Fruit fly (Drosophila melanogaster) whole organism, embryonic: Measurements from ENCODE around the gene CG13054.

Experiments used
- Abd-B ChIP-seq: fragments of 200-800 bp; sonication (Bioruptor generic); optimal IDR thresholded peaks from 2 replicates; lab custom pipeline; 2018; ENCODE audit warnings: missing biosample characterization, mild to moderate bottlenecking, missing genetic modification characterization, moderate library complexity
- Bteb2 ChIP-seq: fragments of 200-800 bp; sonication (Bioruptor generic); optimal IDR thresholded peaks from 2 replicates; lab custom pipeline; 2016; ENCODE audit warnings: missing biosample characterization, missing genetic modification characterization
- CG10209 ChIP-seq: fragments of 200-800 bp; sonication (Bioruptor generic); optimal IDR thresholded peaks from 3 replicates; lab custom pipeline; 2017; ENCODE audit warnings: missing biosample characterization, mild to moderate bottlenecking, missing genetic modification characterization, missing genetic modification reagents
- CG10321 ChIP-seq: fragments of 200-800 bp; sonication (Bioruptor generic); IDR thresholded peaks from 2 replicates; pipeline ENCODE4 v1.3.6; 2022; ENCODE audit warnings: missing biosample characterization, missing genetic modification characterization
- CG11560 ChIP-seq: fragments of 200-800 bp; sonication (Bioruptor generic); IDR thresholded peaks from 3 replicates; pipeline ENCODE4 v1.3.6; 2022; ENCODE audit warnings: missing biosample characterization, missing genetic modification characterization
- CG12942 ChIP-seq: fragments of 200-800 bp; sonication (Bioruptor generic); optimal IDR thresholded peaks from 3 replicates; lab custom pipeline; 2016; ENCODE audit warnings: missing biosample characterization, missing genetic modification characterization
- CG17829 ChIP-seq: fragments of 200-800 bp; optimal IDR thresholded peaks from 2 replicates; lab custom pipeline; 2019; ENCODE audit warnings: missing biosample characterization, mild to moderate bottlenecking, missing genetic modification characterization, moderate library complexity
- CG1832 ChIP-seq: fragments of 200-800 bp; sonication (Bioruptor generic); optimal IDR thresholded peaks from 2 replicates; lab custom pipeline; 2017; ENCODE audit warnings: missing biosample characterization, mild to moderate bottlenecking, missing genetic modification characterization, inconsistent platforms
- CG2712 ChIP-seq: fragments of 200-800 bp; optimal IDR thresholded peaks from 3 replicates; lab custom pipeline; 2019; ENCODE audit warnings: missing biosample characterization, mild to moderate bottlenecking, missing genetic modification characterization, moderate library complexity
- CG3281 ChIP-seq: fragments of 200-800 bp; sonication (Bioruptor generic); optimal IDR thresholded peaks from 3 replicates; lab custom pipeline; 2017; ENCODE audit warnings: missing biosample characterization, mild to moderate bottlenecking, missing genetic modification characterization
- CG33213 ChIP-seq: fragments of 200-800 bp; sonication (Bioruptor generic); optimal IDR thresholded peaks from 3 replicates; lab custom pipeline; 2016; ENCODE audit warnings: missing biosample characterization, missing genetic modification characterization
- CG34422 ChIP-seq: fragments of 200-800 bp; sonication (Bioruptor generic); IDR thresholded peaks from 3 replicates; pipeline ENCODE4 v1.3.6; 2022; ENCODE audit warnings: missing biosample characterization, missing genetic modification characterization
- CG4328 ChIP-seq: fragments of 200-800 bp; sonication (Bioruptor generic); optimal IDR thresholded peaks from 3 replicates; lab custom pipeline; 2017; ENCODE audit warnings: missing biosample characterization, missing genetic modification reagents, missing genetic modification characterization
- CG4730 ChIP-seq: fragments of 200-800 bp; sonication (Bioruptor generic); IDR thresholded peaks from 2 replicates; pipeline ENCODE4 v1.3.6; 2022; ENCODE audit warnings: missing biosample characterization, missing genetic modification characterization
- CG8765 ChIP-seq: fragments of 200-800 bp; sonication (Bioruptor generic); IDR thresholded peaks from 2 replicates; pipeline ENCODE4 v1.3.6; 2022; ENCODE audit warnings: missing biosample characterization, missing genetic modification characterization
- CG9797 ChIP-seq: fragments of 200-800 bp; sonication (Bioruptor generic); optimal IDR thresholded peaks from 3 replicates; lab custom pipeline; 2018; ENCODE audit warnings: missing biosample characterization, mild to moderate bottlenecking, missing genetic modification characterization
- CoRest ChIP-seq: fragments of 200-800 bp; sonication (Bioruptor generic); optimal IDR thresholded peaks from 3 replicates; lab custom pipeline; 2018; ENCODE audit warnings: missing biosample characterization, mild to moderate bottlenecking, missing genetic modification characterization, moderate library complexity
- D19B ChIP-seq: fragments of 200-800 bp; sonication (Bioruptor generic); optimal IDR thresholded peaks from 2 replicates; lab custom pipeline; 2017; ENCODE audit warnings: missing biosample characterization, mild to moderate bottlenecking, missing genetic modification characterization
- Dref ChIP-seq: fragments of 200-800 bp; sonication (Bioruptor generic); IDR thresholded peaks from 2 replicates; pipeline ENCODE4 v1.3.6; 2022; ENCODE audit warnings: missing biosample characterization, missing genetic modification characterization
- E2f1 ChIP-seq: fragments of 200-800 bp; sonication (Bioruptor generic); IDR thresholded peaks from 2 replicates; pipeline ENCODE4 v1.3.6; 2022; ENCODE audit warnings: missing biosample characterization, missing genetic modification characterization
- Ets97D ChIP-seq: fragments of 200-800 bp; sonication (Bioruptor generic); optimal IDR thresholded peaks from 3 replicates; lab custom pipeline; 2016; ENCODE audit warnings: missing biosample characterization, missing genetic modification characterization
- HmgZ ChIP-seq: fragments of 200-800 bp; sonication (Bioruptor generic); optimal IDR thresholded peaks from 2 replicates; lab custom pipeline; 2018; ENCODE audit warnings: missing biosample characterization, mild to moderate bottlenecking, missing genetic modification characterization
- MESR4 ChIP-seq: fragments of 200-800 bp; sonication (Bioruptor generic); optimal IDR thresholded peaks from 2 replicates; lab custom pipeline; 2018; ENCODE audit warnings: missing biosample characterization, mild to moderate bottlenecking, missing genetic modification characterization, moderate library complexity
- Med ChIP-seq: fragments of 200-800 bp; sonication (Bioruptor generic); peaks from one replicate; lab custom pipeline; 2016; ENCODE audit warnings: missing biosample characterization, missing genetic modification characterization, mild to moderate bottlenecking, inconsistent platforms, moderate library complexity
- NC2α ChIP-seq: fragments of 200-800 bp; sonication (Bioruptor generic); optimal IDR thresholded peaks from 2 replicates; lab custom pipeline; 2016; ENCODE audit warnings: missing biosample characterization, missing genetic modification characterization
- Nf-YA ChIP-seq: fragments of 200-800 bp; sonication (Bioruptor generic); IDR thresholded peaks from 2 replicates; pipeline ENCODE4 v1.3.6; 2022; ENCODE audit warnings: missing biosample characterization, missing genetic modification characterization
- Nf-YC ChIP-seq: fragments of 200-800 bp; optimal IDR thresholded peaks from 3 replicates; lab custom pipeline; 2019; ENCODE audit warnings: missing biosample characterization, mild to moderate bottlenecking, missing genetic modification characterization, moderate library complexity
- NfI ChIP-seq: fragments of 200-800 bp; sonication (Bioruptor generic); optimal IDR thresholded peaks from 3 replicates; lab custom pipeline; 2018; ENCODE audit warnings: missing biosample characterization, mild to moderate bottlenecking, missing genetic modification characterization, moderate library complexity
- Pdp1 ChIP-seq, 2 experiments: fragments of 200-800 bp; sonication (Bioruptor generic); optimal IDR thresholded peaks; 3 replicates each; lab custom pipeline; 2016; ENCODE audit warnings: missing biosample characterization in 2 of 2, missing genetic modification characterization in 2 of 2, mild to moderate bottlenecking in 1 of 2, moderate library complexity in 1 of 2
- Ptx1 ChIP-seq: fragments of 200-800 bp; sonication (Bioruptor generic); IDR thresholded peaks from 2 replicates; pipeline ENCODE4 v1.3.6; 2022; ENCODE audit warnings: missing biosample characterization, missing genetic modification characterization
- Scr ChIP-seq: fragments of 200-800 bp; sonication (Bioruptor generic); IDR thresholded peaks from 2 replicates; pipeline ENCODE4 v1.3.6; 2022; ENCODE audit warnings: missing biosample characterization, missing genetic modification characterization; ENCODE audit not compliant: partially characterized antibody
- YL-1 ChIP-seq: fragments of 200-800 bp; sonication (Bioruptor generic); optimal IDR thresholded peaks from 3 replicates; lab custom pipeline; 2017; ENCODE audit warnings: missing biosample characterization, mild to moderate bottlenecking, missing genetic modification characterization
- bowl ChIP-seq: fragments of 200-800 bp; sonication (Bioruptor generic); IDR thresholded peaks from 2 replicates; pipeline ENCODE4 v1.3.6; 2022; ENCODE audit warnings: missing biosample characterization, missing genetic modification characterization
- cato ChIP-seq: fragments of 200-800 bp; sonication (Bioruptor generic); optimal IDR thresholded peaks from 2 replicates; lab custom pipeline; 2016; ENCODE audit warnings: missing biosample characterization, missing genetic modification characterization, borderline replicate concordance
- chinmo ChIP-seq: fragments of 200-800 bp; sonication (Bioruptor generic); IDR thresholded peaks from 4 replicates; pipeline ENCODE4 v1.3.6; 2022; ENCODE audit warnings: missing biosample characterization, missing genetic modification characterization; ENCODE audit not compliant: partially characterized antibody
- ci ChIP-seq: fragments of 200-800 bp; sonication (Bioruptor generic); IDR thresholded peaks from 3 replicates; pipeline ENCODE4 v1.3.6; 2022; ENCODE audit warnings: missing biosample characterization, missing genetic modification characterization
- disco-r ChIP-seq: fragments of 200-800 bp; sonication (Bioruptor generic); optimal IDR thresholded peaks from 2 replicates; lab custom pipeline; 2016; ENCODE audit warnings: missing biosample characterization, missing genetic modification characterization
- dpn ChIP-seq, 2 experiments: fragments of 200-800 bp; sonication (Bioruptor generic); optimal IDR thresholded peaks; 3 replicates each; lab custom pipeline; 2016; ENCODE audit warnings: missing biosample characterization in 2 of 2, missing genetic modification characterization in 2 of 2
- insv ChIP-seq, 2 experiments: fragments of 200-800 bp; sonication (Bioruptor generic); optimal IDR thresholded peaks; 3 replicates each; lab custom pipeline; 2016 to 2018; ENCODE audit warnings: missing biosample characterization in 2 of 2, missing genetic modification characterization in 2 of 2
- jing ChIP-seq: fragments of 200-800 bp; sonication (Bioruptor generic); optimal IDR thresholded peaks from 2 replicates; lab custom pipeline; 2018; ENCODE audit warnings: missing biosample characterization, mild to moderate bottlenecking, missing genetic modification characterization
- oc ChIP-seq: fragments of 200-800 bp; sonication (Bioruptor generic); optimal IDR thresholded peaks from 2 replicates; lab custom pipeline; 2018; ENCODE audit warnings: missing biosample characterization, mild to moderate bottlenecking, missing genetic modification characterization, moderate library complexity
- phol ChIP-seq: fragments of 200-800 bp; sonication (Bioruptor generic); optimal IDR thresholded peaks from 3 replicates; lab custom pipeline; 2018; ENCODE audit warnings: missing biosample characterization, mild to moderate bottlenecking, missing genetic modification characterization, moderate library complexity
- sd ChIP-seq: fragments of 200-800 bp; sonication (Bioruptor generic); optimal IDR thresholded peaks from 3 replicates; lab custom pipeline; 2018; ENCODE audit warnings: missing biosample characterization, mild to moderate bottlenecking, missing genetic modification characterization, moderate library complexity
- sens-2 ChIP-seq: fragments of 200-800 bp; sonication (Bioruptor generic); IDR thresholded peaks from 2 replicates; pipeline ENCODE4 v1.3.6; 2022; ENCODE audit warnings: missing biosample characterization, missing genetic modification characterization
- sima ChIP-seq: fragments of 200-800 bp; sonication (Bioruptor generic); optimal IDR thresholded peaks from 2 replicates; lab custom pipeline; 2016; ENCODE audit warnings: missing biosample characterization, missing genetic modification characterization
- sob ChIP-seq: fragments of 200-800 bp; sonication (Bioruptor generic); IDR thresholded peaks from 2 replicates; pipeline ENCODE4 v1.3.6; 2022; ENCODE audit warnings: missing biosample characterization, missing genetic modification characterization
- sug ChIP-seq: fragments of 200-800 bp; optimal IDR thresholded peaks from 2 replicates; lab custom pipeline; 2019; ENCODE audit warnings: missing biosample characterization, mild to moderate bottlenecking, missing genetic modification characterization, moderate library complexity
- tup ChIP-seq: fragments of 200-800 bp; sonication (Bioruptor generic); optimal IDR thresholded peaks from 2 replicates; lab custom pipeline; 2016; ENCODE audit warnings: missing biosample characterization, mild to moderate bottlenecking, missing genetic modification characterization, moderate library complexity
- zen ChIP-seq: fragments of 200-800 bp; sonication (Bioruptor generic); optimal IDR thresholded peaks from 3 replicates; lab custom pipeline; 2018; ENCODE audit warnings: missing biosample characterization, mild to moderate bottlenecking, missing genetic modification characterization, moderate library complexity

CG13054 gene

DNA sequence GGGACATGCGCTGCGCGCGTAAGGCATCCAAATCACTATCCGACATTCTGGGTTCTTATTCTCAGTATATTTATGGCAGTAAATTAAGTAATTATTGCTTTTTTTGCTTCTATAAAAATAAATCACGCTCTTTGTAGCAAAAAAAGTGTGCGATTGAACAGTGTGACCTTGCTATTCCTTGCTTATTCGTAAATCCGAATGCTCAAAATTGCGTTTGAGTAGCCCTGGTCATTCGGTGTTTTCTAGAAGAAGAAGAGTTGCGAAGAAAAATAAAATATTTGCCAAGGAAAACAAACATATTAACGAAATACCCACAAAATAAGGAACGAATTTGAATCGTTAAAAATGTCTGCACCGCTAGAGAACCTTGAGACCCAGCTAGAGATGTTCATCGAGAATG is 25.1 kb downstream of the CG13054 start, which contains the start of the genes PDCD-5 and MED10 (continued):
- peak; percentile 77 for TF ChIP-seq HmgZ (tag; lab: Kevin White, UChicago)
- TF ChIP-seq CG33213 (GFP tag; lab: Kevin White, UChicago) = peak; percentile 16
- peak; percentile 90 for TF ChIP-seq CG11560 (tag; lab: Robert Waterston, UW)
- TF ChIP-seq Dref = peak; percentile 45
- TF ChIP-seq Abd-B (GFP tag; lab: Kevin White, UChicago) = peak; percentile 16
- TF ChIP-seq disco-r (GFP tag; lab: Kevin White, UChicago) = no peak
- peak; percentile 96 for TF ChIP-seq YL-1 (GFP tag; lab: Kevin White, UChicago)
- no peak for TF ChIP-seq sd
- peak; percentile 47 for TF ChIP-seq CoRest (tag; lab: Kevin White, UChicago)
- peak; percentile 65 for TF ChIP-seq phol (tag; lab: Kevin White, UChicago)
- peak; percentile 75; the same call in 1 of the 3 replicates for TF ChIP-seq CG34422 (GFP tag; lab: Robert Waterston, UW)
- TF ChIP-seq dpn (GFP tag; optimal IDR thresholded peaks at IDR 0.05; lab: Kevin White, UChicago) = peak; percentile 9 to 14
- TF ChIP-seq sob (GFP tag; lab: Robert Waterston, UW) = peak; percentile 44; the same call in 1 of the 2 replicates
- peak in 1 of 2 experiments; percentile 56 for TF ChIP-seq Pdp1 (GFP tag; optimal IDR thresholded peaks at IDR 0.05; lab: Kevin White, UChicago)
- TF ChIP-seq Bteb2 (GFP tag; lab: Kevin White, UChicago) = no peak
- TF ChIP-seq Nf-YC (tag; lab: Kevin White, UChicago) = no peak
- no peak for TF ChIP-seq CG4328 (GFP tag; lab: Kevin White, UChicago)
- TF ChIP-seq MESR4 = peak; percentile 92
- peak; percentile 46 for TF ChIP-seq Scr (GFP tag; lab: Robert Waterston, UW)
- no peak for TF ChIP-seq NC2α (GFP tag; lab: Kevin White, UChicago)
- peak; percentile 89 for TF ChIP-seq Med
- peak; percentile 27 for TF ChIP-seq sug
- TF ChIP-seq CG17829 (tag; lab: Kevin White, UChicago) = peak; percentile 28
- no peak for TF ChIP-seq CG1832 (GFP tag; lab: Kevin White, UChicago)
- TF ChIP-seq zen (tag; lab: Kevin White, UChicago) = peak; percentile 36
- TF ChIP-seq CG9797 (GFP tag; lab: Kevin White, UChicago) = peak; percentile 77

DNA sequence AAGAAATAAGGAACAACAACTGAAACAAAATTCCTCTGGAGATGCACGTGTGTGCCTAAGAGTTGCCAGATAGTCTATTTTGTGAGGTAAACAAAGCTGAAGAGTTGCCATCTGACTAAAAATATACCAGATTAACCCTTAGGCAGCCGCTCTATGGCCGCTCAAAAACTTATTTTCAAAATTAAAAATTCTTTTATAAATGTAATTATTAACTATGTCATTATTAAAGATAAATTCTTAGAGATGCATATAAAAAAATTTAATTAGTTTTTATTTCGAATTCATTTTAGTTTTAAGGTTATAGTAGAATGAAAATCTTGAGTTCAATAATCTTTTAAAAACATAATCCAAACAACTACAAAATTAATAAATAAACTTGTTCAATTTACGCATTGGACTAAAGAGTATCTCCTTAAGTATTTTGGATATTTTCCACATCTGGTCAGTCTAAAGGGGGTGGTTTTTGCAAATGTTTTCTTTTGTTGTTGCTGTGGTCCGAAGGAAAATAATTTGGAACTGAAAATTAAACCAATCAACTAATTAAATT is 28.3 kb downstream of the CG13054 start, which contains the start of gene Tmx3:
Tmx3 (plus strand) TSS at position 442 of the 547 bp plus-strand sequence.
- TF ChIP-seq jing = peak; percentile 27
- peak; percentile 78 for TF ChIP-seq oc (tag; lab: Kevin White, UChicago)
- TF ChIP-seq CG11560 (tag; lab: Robert Waterston, UW) = peak; percentile 63; the same call in 1 of the 3 replicates
- TF ChIP-seq CG8765 (GFP tag; lab: Robert Waterston, UW) = peak; percentile 77
- TF ChIP-seq sens-2 (GFP tag; lab: Robert Waterston, UW) = peak; percentile 74
- peak; percentile 55; the same call in 1 of the 2 replicates for TF ChIP-seq CG10321
- peak; percentile 95 for TF ChIP-seq Ptx1 (GFP tag; lab: Robert Waterston, UW)
- peak; percentile 86 for TF ChIP-seq NfI
- TF ChIP-seq insv (GFP tag; optimal IDR thresholded peaks at IDR 0.05; lab: Kevin White, UChicago) = peak in 1 of 2 experiments; percentile 58
- TF ChIP-seq CG3281 (GFP tag; lab: Kevin White, UChicago) = peak; percentile 74
- TF ChIP-seq tup (GFP tag; lab: Kevin White, UChicago) = peak; percentile 40
- peak; percentile 90 for TF ChIP-seq CG10209
- peak; percentile 89 for TF ChIP-seq CG12942 (GFP tag; lab: Kevin White, UChicago)
- TF ChIP-seq CG2712 (tag; lab: Kevin White, UChicago) = peak; percentile 93
- TF ChIP-seq Abd-B (GFP tag; lab: Kevin White, UChicago) = peak; percentile 90
- peak; percentile 88 for TF ChIP-seq CG4730 (GFP tag; lab: Robert Waterston, UW)
- TF ChIP-seq Nf-YA (GFP tag; lab: Robert Waterston, UW) = peak; percentile 81
- TF ChIP-seq Ets97D (GFP tag; lab: Kevin White, UChicago) = peak; percentile 62
- TF ChIP-seq ci (GFP tag; lab: Robert Waterston, UW) = peak; percentile 93
- peak; percentile 92 for TF ChIP-seq E2f1 (GFP tag; lab: Robert Waterston, UW)
- peak; percentile 58; the same call in 1 of the 2 replicates for TF ChIP-seq bowl
- TF ChIP-seq chinmo (GFP tag; lab: Robert Waterston, UW) = no peak
- TF ChIP-seq cato (GFP tag; lab: Kevin White, UChicago) = peak; percentile 73
- no peak for TF ChIP-seq sima (GFP tag; lab: Kevin White, UChicago)
- peak; percentile 67 for TF ChIP-seq D19B (GFP tag; lab: Kevin White, UChicago)
